Worm (Caenorhabditis elegans) whole organism, mixed stage, embryonic: ENCODE data around the gene cytb-5.1.
A peak's percentile ranks its signal among the peaks of the same experiment; 100 is the strongest.

Experiments
- M03D4.4 ChIP-seq: sonication (generic microtip); optimal IDR thresholded peaks from 2 replicates; lab custom pipeline; 2017; ENCODE audit warnings: mild to moderate bottlenecking, missing genetic modification characterization, missing compliant biosample characterization
- bed-3 ChIP-seq: fragments of 200-800 bp; sonication (Bioruptor generic); optimal IDR thresholded peaks from 3 replicates; lab custom pipeline; 2018; ENCODE audit warnings: mild to moderate bottlenecking, missing genetic modification characterization, moderate library complexity, missing compliant biosample characterization
- blmp-1 ChIP-seq: fragments of 150-350 bp; optimal IDR thresholded peaks from 2 replicates; lab custom pipeline; 2014; ENCODE audit warnings: missing biosample characterization, missing genetic modification characterization
- ceh-39 ChIP-seq: fragments of 150-350 bp; optimal IDR thresholded peaks from 2 replicates; lab custom pipeline; 2014; ENCODE audit warnings: missing biosample characterization, missing genetic modification characterization
- ceh-43 ChIP-seq: fragments of 200-800 bp; sonication (Bioruptor generic); optimal IDR thresholded peaks from 2 replicates; lab custom pipeline; 2018; ENCODE audit warnings: mild to moderate bottlenecking, missing genetic modification characterization, moderate library complexity, missing compliant biosample characterization
- ceh-83 ChIP-seq: fragments of 200-800 bp; sonication (Bioruptor generic); optimal IDR thresholded peaks from 2 replicates; lab custom pipeline; 2018; ENCODE audit warnings: mild to moderate bottlenecking, missing genetic modification characterization, missing compliant biosample characterization
- ces-1 ChIP-seq: fragments of 150-350 bp; optimal IDR thresholded peaks from 2 replicates; lab custom pipeline; 2014; ENCODE audit warnings: missing biosample characterization, missing genetic modification reagents, missing genetic modification characterization
- cnd-1 ChIP-seq: fragments of 200-800 bp; sonication (Bioruptor generic); optimal IDR thresholded peaks from 2 replicates; lab custom pipeline; 2018; ENCODE audit warnings: mild to moderate bottlenecking, missing genetic modification characterization, missing compliant biosample characterization
- drap-1 ChIP-seq: fragments of 200-800 bp; sonication (Bioruptor generic); optimal IDR thresholded peaks from 3 replicates; lab custom pipeline; 2018; ENCODE audit warnings: mild to moderate bottlenecking, missing genetic modification characterization, missing compliant biosample characterization
- elt-1 ChIP-seq: sonication (generic microtip); optimal IDR thresholded peaks from 2 replicates; lab custom pipeline; 2017; ENCODE audit warnings: missing genetic modification characterization, mild to moderate bottlenecking, missing compliant biosample characterization, antibody characterized with exemption, moderate library complexity, borderline replicate concordance; ENCODE audit not compliant: insufficient read depth
- elt-3 ChIP-seq: fragments of 150-350 bp; optimal IDR thresholded peaks from 2 replicates; lab custom pipeline; 2014; ENCODE audit warnings: missing biosample characterization, missing genetic modification characterization
- flh-1 ChIP-seq: fragments of 200-800 bp; sonication (Bioruptor generic); optimal IDR thresholded peaks from 2 replicates; lab custom pipeline; 2018; ENCODE audit warnings: mild to moderate bottlenecking, missing genetic modification characterization, moderate library complexity, missing compliant biosample characterization
- ham-2 ChIP-seq: fragments of 200-800 bp; sonication (Bioruptor generic); optimal IDR thresholded peaks from 2 replicates; lab custom pipeline; 2018; ENCODE audit warnings: mild to moderate bottlenecking, missing genetic modification characterization, missing compliant biosample characterization
- hlh-1 ChIP-seq: fragments of 150-350 bp; optimal IDR thresholded peaks from 2 replicates; lab custom pipeline; 2014; ENCODE audit warnings: missing biosample characterization, missing genetic modification reagents, missing genetic modification characterization
- lin-13 ChIP-seq: fragments of 150-350 bp; optimal IDR thresholded peaks from 2 replicates; lab custom pipeline; 2014; ENCODE audit warnings: missing biosample characterization, missing genetic modification characterization
- lin-32 ChIP-seq: fragments of 200-800 bp; sonication (Bioruptor generic); optimal IDR thresholded peaks from 2 replicates; lab custom pipeline; 2018; ENCODE audit warnings: mild to moderate bottlenecking, missing genetic modification characterization, missing compliant biosample characterization
- lsy-2 ChIP-seq: fragments of 150-350 bp; optimal IDR thresholded peaks from 2 replicates; lab custom pipeline; 2014; ENCODE audit warnings: missing biosample characterization, missing genetic modification characterization
- mab-5 ChIP-seq: fragments of 150-350 bp; optimal IDR thresholded peaks from 2 replicates; lab custom pipeline; 2014; ENCODE audit warnings: missing biosample characterization, missing genetic modification characterization
- mep-1 ChIP-seq: fragments of 150-350 bp; optimal IDR thresholded peaks from 2 replicates; lab custom pipeline; 2017; ENCODE audit warnings: missing biosample characterization, missing genetic modification reagents, missing genetic modification characterization, inconsistent platforms
- mls-2 ChIP-seq: sonication (generic microtip); optimal IDR thresholded peaks from 2 replicates; lab custom pipeline; 2016; ENCODE audit warnings: mild to moderate bottlenecking, missing genetic modification characterization, moderate library complexity, missing compliant biosample characterization
- nhr-12 ChIP-seq: fragments of 150-350 bp; optimal IDR thresholded peaks from 2 replicates; lab custom pipeline; 2014; ENCODE audit warnings: missing biosample characterization, missing genetic modification characterization
- nhr-2 ChIP-seq: fragments of 150-350 bp; optimal IDR thresholded peaks from 2 replicates; lab custom pipeline; 2014; ENCODE audit warnings: missing biosample characterization, missing genetic modification characterization
- nhr-237 ChIP-seq: fragments of 150-350 bp; optimal IDR thresholded peaks from 2 replicates; lab custom pipeline; 2014; ENCODE audit warnings: missing biosample characterization, missing genetic modification characterization
- nhr-28 ChIP-seq: fragments of 150-350 bp; optimal IDR thresholded peaks from 2 replicates; lab custom pipeline; 2014; ENCODE audit warnings: missing biosample characterization, missing genetic modification characterization
- nhr-76 ChIP-seq: sonication (generic microtip); optimal IDR thresholded peaks from 2 replicates; lab custom pipeline; 2017; ENCODE audit warnings: missing biosample characterization, missing genetic modification characterization
- pha-4 ChIP-seq: fragments of 150-350 bp; optimal IDR thresholded peaks from 2 replicates; lab custom pipeline; 2018; ENCODE audit warnings: missing biosample characterization, missing genetic modification reagents, missing genetic modification characterization
- sem-2 ChIP-seq: fragments of 200-800 bp; sonication (Bioruptor generic); optimal IDR thresholded peaks from 2 replicates; lab custom pipeline; 2018; ENCODE audit warnings: mild to moderate bottlenecking, missing genetic modification characterization, missing compliant biosample characterization
- snpc-4 ChIP-seq: fragments of 150-350 bp; optimal IDR thresholded peaks from 2 replicates; lab custom pipeline; 2014; ENCODE audit warnings: missing biosample characterization, missing genetic modification characterization
- sptf-1 ChIP-seq: sonication (generic microtip); optimal IDR thresholded peaks from 2 replicates; lab custom pipeline; 2017; ENCODE audit warnings: mild to moderate bottlenecking, missing genetic modification characterization, moderate library complexity, missing compliant biosample characterization
- tbx-8 ChIP-seq: fragments of 200-800 bp; sonication (Bioruptor generic); optimal IDR thresholded peaks from 2 replicates; lab custom pipeline; 2018; ENCODE audit warnings: mild to moderate bottlenecking, missing genetic modification characterization, moderate library complexity, missing compliant biosample characterization
- unc-120 ChIP-seq: sonication (generic microtip); optimal IDR thresholded peaks from 2 replicates; lab custom pipeline; 2017; ENCODE audit warnings: missing genetic modification characterization, missing compliant biosample characterization; ENCODE audit not compliant: poor library complexity, severe bottlenecking
- unc-39 ChIP-seq: fragments of 150-350 bp; optimal IDR thresholded peaks from 2 replicates; lab custom pipeline; 2014; ENCODE audit warnings: missing biosample characterization, missing genetic modification characterization
- unc-62 ChIP-seq: fragments of 150-350 bp; optimal IDR thresholded peaks from 2 replicates; lab custom pipeline; 2014; ENCODE audit warnings: missing biosample characterization, missing genetic modification reagents, missing genetic modification characterization
- zip-8 ChIP-seq: fragments of 150-350 bp; optimal IDR thresholded peaks from 2 replicates; lab custom pipeline; 2014; ENCODE audit warnings: missing biosample characterization, missing genetic modification characterization
- ztf-11 ChIP-seq: fragments of 150-350 bp; optimal IDR thresholded peaks from 2 replicates; lab custom pipeline; 2014; ENCODE audit warnings: missing biosample characterization, missing genetic modification characterization

Gene cytb-5.1

DNA sequence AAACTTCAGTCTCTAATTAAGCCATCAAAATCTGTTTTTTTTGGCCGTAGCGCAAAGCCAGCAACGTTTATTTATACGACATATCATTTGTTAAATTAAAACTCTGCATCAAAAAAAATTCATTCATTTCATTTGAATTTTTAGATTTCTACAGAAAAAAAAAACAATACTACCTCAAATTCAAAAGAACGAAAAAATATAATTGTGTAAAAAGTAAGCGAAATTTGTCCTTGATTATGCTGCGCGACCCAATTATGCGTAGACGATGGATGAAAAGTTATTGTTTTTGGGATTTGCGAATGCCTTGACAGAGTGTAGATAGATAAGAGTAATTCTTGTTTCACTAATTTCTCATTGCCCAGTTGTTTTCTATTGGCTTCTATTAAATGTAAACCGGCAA, 38.5 kb upstream of the cytb-5.1 start, which contains the start of gene F48F7.3:
F48F7.3 (plus strand) TSS at position 301 of the 400 bp plus-strand sequence.
- TF ChIP-seq bed-3 (GFP tag; lab: Kevin White, UChicago) (no peak), lsy-2 (tag; lab: Kevin White, UChicago) (no peak), nhr-2 (no peak), zip-8 (tag; lab: Kevin White, UChicago) (no peak), nhr-237 (tag; lab: Kevin White, UChicago) (no peak), lin-32 (GFP tag; lab: Kevin White, UChicago) (no peak), pha-4 (no peak)

DNA sequence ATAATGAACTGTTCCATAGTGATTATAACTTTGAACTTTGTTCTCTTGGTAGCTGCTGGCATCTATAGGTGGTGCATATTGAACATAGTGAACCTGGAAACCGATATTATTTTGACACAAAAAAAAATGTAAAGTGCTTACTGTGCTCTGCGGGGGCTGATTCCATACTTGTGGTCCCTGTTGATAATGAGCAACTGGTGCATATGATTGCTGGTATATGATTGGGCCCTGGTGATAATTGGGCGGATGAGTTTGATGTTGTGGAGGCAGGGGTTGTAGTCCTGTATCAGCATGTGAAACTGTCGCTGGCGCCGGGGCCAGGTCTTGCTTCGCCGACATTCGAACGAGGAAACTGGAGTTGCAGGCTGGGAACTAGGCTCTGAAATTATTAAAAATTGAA, 33.4 kb upstream of the cytb-5.1 start, which contains the start of gene pqn-39:
pqn-39 (minus strand) TSS at position 385 of the 400 bp plus-strand sequence.
- TF ChIP-seq blmp-1 (tag; lab: Kevin White, UChicago) (no peak), ceh-43 (GFP tag; lab: Kevin White, UChicago) (no peak), unc-62 (GFP tag; lab: Kevin White, UChicago) (no peak), zip-8 (tag; lab: Kevin White, UChicago) (no peak), pha-4 (no peak), bed-3 (GFP tag; lab: Kevin White, UChicago) (no peak), cnd-1 (tag; lab: Kevin White, UChicago) (no peak), elt-1 (tag; lab: Kevin White, UChicago) (no peak), nhr-28 (tag; lab: Kevin White, UChicago) (no peak), ceh-83 (GFP tag; lab: Kevin White, UChicago) (no peak), lin-32 (GFP tag; lab: Kevin White, UChicago) (no peak), sptf-1 (no peak), nhr-76 (tag; lab: Kevin White, UChicago) (no peak), unc-39 (tag; lab: Kevin White, UChicago) (no peak), nhr-12 (no peak), mab-5 (tag; lab: Kevin White, UChicago) (no peak), M03D4.4 (tag; lab: Kevin White, UChicago) (no peak), flh-1 (GFP tag; lab: Kevin White, UChicago) (no peak)
- TF ChIP-seq, all 35 proteins: peak for 0

DNA sequence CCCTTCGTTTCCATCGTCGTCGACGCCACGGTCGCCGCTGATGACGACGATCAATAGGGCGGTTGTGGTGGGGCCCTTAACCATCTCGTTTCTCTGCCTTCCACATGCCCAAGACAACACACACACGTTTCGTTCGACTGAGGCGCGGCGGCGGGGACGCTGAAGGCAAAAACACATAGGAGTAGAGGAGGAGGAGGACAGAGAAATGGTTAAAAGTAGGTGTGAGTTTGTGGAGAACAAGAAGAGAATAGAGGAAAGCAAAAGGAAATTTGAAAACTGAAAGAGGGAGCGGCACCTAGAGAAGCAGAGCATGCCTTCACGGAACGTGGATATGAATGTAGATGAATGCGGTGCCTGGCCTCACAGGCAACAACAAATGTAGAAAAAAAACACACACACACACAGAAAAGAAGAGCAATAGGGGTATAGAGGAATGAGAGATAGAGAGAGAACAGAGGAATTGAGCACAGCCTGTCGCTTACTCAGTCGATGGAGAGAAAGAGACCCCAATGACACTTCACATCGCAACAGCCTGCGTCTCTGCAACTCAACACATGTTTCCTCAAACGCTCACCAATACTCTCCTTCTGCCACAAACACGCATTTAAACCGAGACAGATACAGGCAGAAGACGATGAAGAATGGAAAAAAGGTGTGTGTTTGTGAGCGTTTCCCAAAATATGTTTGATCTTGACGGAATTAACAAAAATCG, 32.3 kb upstream of the cytb-5.1 start:
- TF ChIP-seq nhr-28 (tag; lab: Kevin White, UChicago) (no peak), cnd-1 (tag; lab: Kevin White, UChicago) (peak; percentile 49), unc-120 (tag; lab: Kevin White, UChicago) (peak; percentile 60), lsy-2 (tag; lab: Kevin White, UChicago) (no peak), elt-1 (tag; lab: Kevin White, UChicago) (no peak), sptf-1 (no peak), ceh-83 (GFP tag; lab: Kevin White, UChicago) (no peak), sem-2 (GFP tag; lab: Kevin White, UChicago) (no peak), bed-3 (GFP tag; lab: Kevin White, UChicago) (no peak), hlh-1 (peak; percentile 86), nhr-2 (no peak), flh-1 (GFP tag; lab: Kevin White, UChicago) (no peak), lin-32 (GFP tag; lab: Kevin White, UChicago) (no peak), mab-5 (tag; lab: Kevin White, UChicago) (no peak), elt-3 (tag; lab: Kevin White, UChicago) (no peak), unc-62 (GFP tag; lab: Kevin White, UChicago) (peak; percentile 85), ztf-11 (tag; lab: Kevin White, UChicago) (no peak), mep-1 (peak; percentile 43), snpc-4 (no peak), drap-1 (peak; percentile 18), nhr-12 (no peak), ceh-43 (GFP tag; lab: Kevin White, UChicago) (no peak), zip-8 (tag; lab: Kevin White, UChicago) (no peak), tbx-8 (GFP tag; lab: Kevin White, UChicago) (no peak), nhr-237 (tag; lab: Kevin White, UChicago) (no peak), blmp-1 (tag; lab: Kevin White, UChicago) (no peak), ham-2 (no peak), nhr-76 (tag; lab: Kevin White, UChicago) (no peak), mls-2 (tag; lab: Kevin White, UChicago) (peak; percentile 18), lin-13 (tag; lab: Kevin White, UChicago) (peak; percentile 23), pha-4 (peak; percentile 62), M03D4.4 (tag; lab: Kevin White, UChicago) (no peak), unc-39 (tag; lab: Kevin White, UChicago) (no peak), ces-1 (no peak), ceh-39 (tag; lab: Kevin White, UChicago) (peak; percentile 74)
